In the genomic region with DNA sequence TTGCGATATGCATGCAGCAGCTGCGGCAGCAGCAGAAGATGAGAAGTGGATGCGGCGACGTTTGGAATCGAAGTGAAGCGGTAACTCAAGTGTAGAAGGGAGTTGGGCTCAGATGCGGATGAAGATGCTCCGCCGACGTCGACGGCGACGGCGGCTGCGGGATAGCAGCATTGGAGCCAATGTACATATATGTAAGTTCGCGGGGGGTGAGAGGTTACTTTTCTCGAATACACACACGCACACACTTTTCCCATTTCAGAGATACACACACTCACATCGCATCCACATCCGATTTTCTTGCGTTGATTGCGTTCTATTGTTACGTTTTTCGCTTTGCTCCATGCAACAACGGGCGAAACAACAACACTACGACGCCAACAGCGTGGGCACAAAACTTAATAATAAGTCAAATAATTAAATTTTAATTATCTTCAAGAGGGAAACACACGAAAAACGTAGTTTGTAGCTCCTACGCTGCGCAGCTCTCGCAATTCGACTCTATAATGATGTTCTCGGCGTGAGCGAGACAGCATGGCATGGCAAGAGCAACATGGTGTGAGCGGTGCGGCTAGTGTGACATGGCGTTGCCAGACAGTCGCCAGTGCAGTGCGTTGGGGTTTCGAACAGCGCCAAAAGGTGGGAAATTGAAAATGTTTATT, we compare ENCODE assay signal across 1 fruit fly cellular context.
TF ChIP-seq lines count a peak whose summit lies in the region.

TSS of gene CG18766 (minus strand) at position 508 of the 659 bp plus-strand sequence.

TF ChIP-seq in whole organism, embryonic, 481 proteins besides CTCF, POLR2A, EP300 and RAD21 (continued from another document and continues in another):
- TF ChIP-seq CG7372 (GFP tag; IDR thresholded peaks at IDR 0.05; lab: Robert Waterston, UW) (no peak), CG17385 (GFP tag; optimal IDR thresholded peaks at IDR 0.05; lab: Kevin White, UChicago) (no peak), sna (GFP tag; IDR thresholded peaks at IDR 0.05; lab: Robert Waterston, UW; ENCODE audit: partially characterized antibody) (no peak), twi (tag; optimal IDR thresholded peaks at IDR 0.05; lab: Kevin White, UChicago) (peak; percentile 14), ttk (GFP tag; IDR thresholded peaks at IDR 0.05; lab: Robert Waterston, UW) (no peak), gsb (GFP tag; IDR thresholded peaks at IDR 0.05; lab: Robert Waterston, UW) (no peak), pnt (GFP tag; optimal IDR thresholded peaks at IDR 0.05; lab: Kevin White, UChicago) (peak; percentile 3), CG7745 (tag; optimal IDR thresholded peaks at IDR 0.05; lab: Kevin White, UChicago) (peak; percentile 32), CG6854 (GFP tag; optimal IDR thresholded peaks at IDR 0.05; lab: Kevin White, UChicago) (peak; percentile 11), eve (GFP tag; optimal IDR thresholded peaks at IDR 0.05; lab: Kevin White, UChicago) (no peak), H2.0 (GFP tag; IDR thresholded peaks at IDR 0.05; lab: Robert Waterston, UW) (no peak), sima (GFP tag; optimal IDR thresholded peaks at IDR 0.05; lab: Kevin White, UChicago) (no peak), Eip74EF (GFP tag; optimal IDR thresholded peaks at IDR 0.05; lab: Kevin White, UChicago) (no peak), fu2 (GFP tag; optimal IDR thresholded peaks at IDR 0.05; lab: Kevin White, UChicago) (peak; percentile 15), CG1233 (GFP tag; optimal IDR thresholded peaks at IDR 0.05; lab: Kevin White, UChicago) (no peak), CG7357 (GFP tag; IDR thresholded peaks at IDR 0.05; lab: Robert Waterston, UW) (no peak), CG6791 (GFP tag; IDR thresholded peaks at IDR 0.05; lab: Robert Waterston, UW; ENCODE audit: partially characterized antibody) (peak; percentile 28; the same call in 1 of the 3 replicates), Adf1 (GFP tag; IDR thresholded peaks at IDR 0.05; lab: Robert Waterston, UW) (peak; percentile 66), gro (GFP tag; optimal IDR thresholded peaks at IDR 0.05; lab: Kevin White, UChicago) (peak; percentile 56), Ada2b (GFP tag; IDR thresholded peaks at IDR 0.05; lab: Robert Waterston, UW) (no peak), PHDP (tag; optimal IDR thresholded peaks at IDR 0.05; lab: Kevin White, UChicago) (no peak), vnd (GFP tag; IDR thresholded peaks at IDR 0.05; lab: Robert Waterston, UW; ENCODE audit: partially characterized antibody) (no peak), ro (GFP tag; IDR thresholded peaks at IDR 0.05; lab: Robert Waterston, UW) (no peak), pfk (GFP tag; optimal IDR thresholded peaks at IDR 0.05; lab: Kevin White, UChicago) (no peak), ken (GFP tag; IDR thresholded peaks at IDR 0.05; lab: Robert Waterston, UW) (0 out of 3 replicates have a peak, but pooled peaks have one; percentile 19), E2f2 (GFP tag; IDR thresholded peaks at IDR 0.05; lab: Robert Waterston, UW) (peak; percentile 92), CG17802 (tag; optimal IDR thresholded peaks at IDR 0.05; lab: Kevin White, UChicago) (no peak), BEAF-32 (GFP tag; optimal IDR thresholded peaks at IDR 0.05; lab: Kevin White, UChicago) (peak; percentile 41), Aef1 (GFP tag; IDR thresholded peaks at IDR 0.05; lab: Robert Waterston, UW) (0 out of 3 replicates have a peak, but pooled peaks have one; percentile 21), CG15696 (tag; optimal IDR thresholded peaks at IDR 0.05; lab: Kevin White, UChicago) (peak; percentile 16), Hsf (GFP tag; optimal IDR thresholded peaks at IDR 0.05; lab: Kevin White, UChicago) (peak; percentile 27), Gsc (GFP tag; IDR thresholded peaks at IDR 0.05; lab: Robert Waterston, UW) (no peak), CG8478 (optimal IDR thresholded peaks at IDR 0.05; lab: Kevin White, UChicago) (peak; percentile 99), CG8765 (GFP tag; IDR thresholded peaks at IDR 0.05; lab: Robert Waterston, UW) (no peak), CG9932 (GFP tag; IDR thresholded peaks at IDR 0.05; lab: Robert Waterston, UW) (peak; percentile 54), vfl (GFP tag; optimal IDR thresholded peaks at IDR 0.05; lab: Kevin White, UChicago) (no peak), CG13296 (GFP tag; optimal IDR thresholded peaks at IDR 0.05; lab: Kevin White, UChicago) (no peak), Side (GFP tag; optimal IDR thresholded peaks at IDR 0.05; lab: Kevin White, UChicago) (peak; percentile 36), Pdp1 (GFP tag; optimal IDR thresholded peaks at IDR 0.05; lab: Kevin White, UChicago) (peak in 1 of 2 experiments; percentile 57), CG6765 (GFP tag; optimal IDR thresholded peaks at IDR 0.05; lab: Kevin White, UChicago) (no peak), sd (tag; optimal IDR thresholded peaks at IDR 0.05; lab: Kevin White, UChicago) (no peak), CG17328 (GFP tag; IDR thresholded peaks at IDR 0.05; lab: Robert Waterston, UW) (no peak), CG2120 (GFP tag; optimal IDR thresholded peaks at IDR 0.05; lab: Kevin White, UChicago) (peak; percentile 37), fru (optimal IDR thresholded peaks at IDR 0.05; lab: Kevin White, UChicago) (no peak), fd96Cb (tag; optimal IDR thresholded peaks at IDR 0.05; lab: Kevin White, UChicago) (no peak), Med (GFP tag; lab: Kevin White, UChicago) (peak; percentile 90), Fer2 (tag; optimal IDR thresholded peaks at IDR 0.05; lab: Kevin White, UChicago) (no peak), vvl (GFP tag; IDR thresholded peaks at IDR 0.05; lab: Robert Waterston, UW) (peak; percentile 53), ap (GFP tag; IDR thresholded peaks at IDR 0.05; lab: Robert Waterston, UW) (no peak), CG4820 (GFP tag; optimal IDR thresholded peaks at IDR 0.05; lab: Kevin White, UChicago) (peak; percentile 4), CG8359 (GFP tag; optimal IDR thresholded peaks at IDR 0.05; lab: Kevin White, UChicago; ENCODE audit: borderline replicate concordance) (no peak), Lhr (GFP tag; optimal IDR thresholded peaks at IDR 0.05; lab: Kevin White, UChicago) (peak; percentile 38), CG12219 (GFP tag; optimal IDR thresholded peaks at IDR 0.05; lab: Kevin White, UChicago) (no peak), sens (GFP tag; lab: Kevin White, UChicago) (peak; percentile 57), Neu2 (GFP tag; optimal IDR thresholded peaks at IDR 0.05; lab: Kevin White, UChicago; ENCODE audit: borderline replicate concordance) (peak; percentile 39), Hr51 (GFP tag; optimal IDR thresholded peaks at IDR 0.05; lab: Kevin White, UChicago) (no peak), CG5245 (GFP tag; optimal IDR thresholded peaks at IDR 0.05; lab: Kevin White, UChicago) (no peak), CG6254 (GFP tag; optimal IDR thresholded peaks at IDR 0.05; lab: Kevin White, UChicago) (no peak), Bteb2 (GFP tag; optimal IDR thresholded peaks at IDR 0.05; lab: Kevin White, UChicago) (no peak), Camta (GFP tag; optimal IDR thresholded peaks at IDR 0.05; lab: Kevin White, UChicago) (peak; percentile 13), CG7556 (GFP tag; optimal IDR thresholded peaks at IDR 0.05; lab: Kevin White, UChicago) (no peak), Taf1 (GFP tag; IDR thresholded peaks at IDR 0.05; lab: Robert Waterston, UW) (no peak), CG12744 (GFP tag; optimal IDR thresholded peaks at IDR 0.05; lab: Kevin White, UChicago) (no peak), D19A (tag; optimal IDR thresholded peaks at IDR 0.05; lab: Kevin White, UChicago) (peak; percentile 58), CG13123 (GFP tag; optimal IDR thresholded peaks at IDR 0.05; lab: Kevin White, UChicago) (no peak), crol (GFP tag; IDR thresholded peaks at IDR 0.05; lab: Robert Waterston, UW) (peak; percentile 68), Mad (GFP tag; optimal IDR thresholded peaks at IDR 0.05; lab: Kevin White, UChicago) (no peak), stwl (tag; optimal IDR thresholded peaks at IDR 0.05; lab: Kevin White, UChicago) (peak; percentile 33), Doc2 (GFP tag; IDR thresholded peaks at IDR 0.05; lab: Robert Waterston, UW) (no peak), stc (GFP tag; IDR thresholded peaks at IDR 0.05; lab: Robert Waterston, UW) (no peak), CG14860 (GFP tag; IDR thresholded peaks at IDR 0.05; lab: Robert Waterston, UW; ENCODE audit: partially characterized antibody) (no peak), CG6175 (GFP tag; IDR thresholded peaks at IDR 0.05; lab: Robert Waterston, UW) (0 out of 3 replicates have a peak, but pooled peaks have one; percentile 41), cwo (GFP tag; optimal IDR thresholded peaks at IDR 0.05; lab: Kevin White, UChicago) (no peak), mirr (GFP tag; optimal IDR thresholded peaks at IDR 0.05; lab: Kevin White, UChicago) (no peak), bab2 (GFP tag; optimal IDR thresholded peaks at IDR 0.05; lab: Kevin White, UChicago) (no peak), Chrac-16 (GFP tag; optimal IDR thresholded peaks at IDR 0.05; lab: Kevin White, UChicago) (peak; percentile 15), CG2202 (tag; optimal IDR thresholded peaks at IDR 0.05; lab: Kevin White, UChicago) (no peak), pb (GFP tag; optimal IDR thresholded peaks at IDR 0.05; lab: Kevin White, UChicago) (peak; percentile 56), CG6654 (GFP tag; optimal IDR thresholded peaks at IDR 0.05; lab: Kevin White, UChicago) (no peak), da (GFP tag; optimal IDR thresholded peaks at IDR 0.05; lab: Kevin White, UChicago) (no peak), luna (GFP tag; optimal IDR thresholded peaks at IDR 0.05; lab: Kevin White, UChicago) (peak; percentile 9), CG7271 (tag; optimal IDR thresholded peaks at IDR 0.05; lab: Kevin White, UChicago) (no peak), tin (GFP tag; optimal IDR thresholded peaks at IDR 0.05; lab: Kevin White, UChicago) (no peak), CG17829 (tag; optimal IDR thresholded peaks at IDR 0.05; lab: Kevin White, UChicago) (no peak), ac (GFP tag; optimal IDR thresholded peaks at IDR 0.05; lab: Kevin White, UChicago) (no peak), CG30020 (tag; optimal IDR thresholded peaks at IDR 0.05; lab: Kevin White, UChicago) (no peak), tx (GFP tag; optimal IDR thresholded peaks at IDR 0.05; lab: Kevin White, UChicago) (no peak), esg (GFP tag; conservative IDR thresholded peaks at IDR 0.05; lab: Robert Waterston, UW) (no peak), fd3F (GFP tag; optimal IDR thresholded peaks at IDR 0.05; lab: Kevin White, UChicago) (no peak), Nf-YC (tag; optimal IDR thresholded peaks at IDR 0.05; lab: Kevin White, UChicago) (peak; percentile 73), HmgD (GFP tag; optimal IDR thresholded peaks at IDR 0.05; lab: Kevin White, UChicago) (peak; percentile 86), CG16813 (GFP tag; IDR thresholded peaks at IDR 0.05; lab: Robert Waterston, UW; ENCODE audit: partially characterized antibody) (0 out of 3 replicates have a peak, but pooled peaks have one; percentile 21), Atf6 (GFP tag; IDR thresholded peaks at IDR 0.05; lab: Robert Waterston, UW) (peak; percentile 27; the same call in 1 of the 2 replicates), CG9727 (GFP tag; optimal IDR thresholded peaks at IDR 0.05; lab: Kevin White, UChicago) (no peak), Jarid2 (GFP tag; optimal IDR thresholded peaks at IDR 0.05; lab: Kevin White, UChicago) (peak; percentile 33), CG6813 (GFP tag; optimal IDR thresholded peaks at IDR 0.05; lab: Kevin White, UChicago) (no peak), hth (optimal IDR thresholded peaks at IDR 0.05; lab: Kevin White, UChicago) (no peak), exex (tag; optimal IDR thresholded peaks at IDR 0.05; lab: Kevin White, UChicago) (peak; percentile 30), hbn (GFP tag; IDR thresholded peaks at IDR 0.05; lab: Robert Waterston, UW; ENCODE audit: partially characterized antibody) (no peak), usp (GFP tag; optimal IDR thresholded peaks at IDR 0.05; lab: Kevin White, UChicago) (no peak), CG9876 (GFP tag; optimal IDR thresholded peaks at IDR 0.05; lab: Kevin White, UChicago) (peak; percentile 3), Fer3 (tag; optimal IDR thresholded peaks at IDR 0.05; lab: Kevin White, UChicago) (no peak), otp (GFP tag; IDR thresholded peaks at IDR 0.05; lab: Robert Waterston, UW) (no peak), Lpt (GFP tag; optimal IDR thresholded peaks at IDR 0.05; lab: Kevin White, UChicago) (no peak), yki (optimal IDR thresholded peaks at IDR 0.05; lab: Kevin White, UChicago) (no peak), CG34376 (GFP tag; optimal IDR thresholded peaks at IDR 0.05; lab: Kevin White, UChicago) (peak; percentile 10), CG17361 (GFP tag; IDR thresholded peaks at IDR 0.05; lab: Robert Waterston, UW) (peak; percentile 33; the same call in 1 of the 3 replicates), ewg (GFP tag; optimal IDR thresholded peaks at IDR 0.05; lab: Kevin White, UChicago) (peak; percentile 94), Myb (GFP tag; optimal IDR thresholded peaks at IDR 0.05; lab: Kevin White, UChicago) (peak; percentile 77), mld (GFP tag; IDR thresholded peaks at IDR 0.05; lab: Robert Waterston, UW; ENCODE audit: partially characterized antibody) (no peak), corto (GFP tag; optimal IDR thresholded peaks at IDR 0.05; lab: Kevin White, UChicago) (peak; percentile 20), CG18764 (GFP tag; optimal IDR thresholded peaks at IDR 0.05; lab: Kevin White, UChicago) (no peak), CG16815 (GFP tag; optimal IDR thresholded peaks at IDR 0.05; lab: Kevin White, UChicago) (no peak), cato (GFP tag; optimal IDR thresholded peaks at IDR 0.05; lab: Kevin White, UChicago; ENCODE audit: borderline replicate concordance) (no peak), Vsx1 (GFP tag; optimal IDR thresholded peaks at IDR 0.05; lab: Kevin White, UChicago) (no peak), CG18476 (GFP tag; optimal IDR thresholded peaks at IDR 0.05; lab: Kevin White, UChicago) (no peak), CG13424 (tag; optimal IDR thresholded peaks at IDR 0.05; lab: Kevin White, UChicago) (no peak), ssp (GFP tag; IDR thresholded peaks at IDR 0.05; lab: Robert Waterston, UW) (no peak), cg (GFP tag; optimal IDR thresholded peaks at IDR 0.05; lab: Kevin White, UChicago) (peak; percentile 84), CG14441 (GFP tag; IDR thresholded peaks at IDR 0.05; lab: Robert Waterston, UW) (no peak), CG7987 (GFP tag; optimal IDR thresholded peaks at IDR 0.05; lab: Kevin White, UChicago) (peak; percentile 6), Hey (tag; optimal IDR thresholded peaks at IDR 0.05; lab: Kevin White, UChicago) (no peak), CG1647 (GFP tag; optimal IDR thresholded peaks at IDR 0.05; lab: Kevin White, UChicago) (no peak), dati (GFP tag; IDR thresholded peaks at IDR 0.05; lab: Robert Waterston, UW) (no peak), ATbp (GFP tag; optimal IDR thresholded peaks at IDR 0.05; lab: Kevin White, UChicago) (no peak), jumu (GFP tag; optimal IDR thresholded peaks at IDR 0.05; lab: Kevin White, UChicago) (peak; percentile 15)
